Fruit fly (Drosophila melanogaster) whole organism, pupa: ENCODE results near the gene aph-1.

ENCODE experiments used
- CG10348 ChIP-seq: fragments of 200-800 bp; sonication (Bioruptor generic); IDR thresholded peaks from 2 replicates; pipeline ENCODE4 v1.3.6; 2022; ENCODE audit warnings: missing biosample characterization, missing genetic modification characterization
- CG12605 ChIP-seq: fragments of 200-800 bp; sonication (Bioruptor generic); IDR thresholded peaks from 2 replicates; pipeline ENCODE4 v1.3.6; 2022; ENCODE audit warnings: missing biosample characterization, missing genetic modification characterization
- CG13204 ChIP-seq: fragments of 200-800 bp; sonication (Bioruptor generic); optimal IDR thresholded peaks from 2 replicates; lab custom pipeline; 2018; ENCODE audit warnings: missing biosample characterization, mild to moderate bottlenecking, missing genetic modification characterization, moderate library complexity
- CG14655 ChIP-seq: fragments of 200-800 bp; sonication (Bioruptor generic); optimal IDR thresholded peaks from 3 replicates; lab custom pipeline; 2017; ENCODE audit warnings: mild to moderate bottlenecking, missing biosample characterization, missing genetic modification reagents, missing genetic modification characterization
- CG15710 ChIP-seq: fragments of 200-800 bp; sonication (Bioruptor generic); optimal IDR thresholded peaks from 2 replicates; lab custom pipeline; 2018; ENCODE audit warnings: missing biosample characterization, mild to moderate bottlenecking, missing genetic modification characterization, moderate library complexity
- CG17806 ChIP-seq: fragments of 200-800 bp; sonication (Bioruptor generic); optimal IDR thresholded peaks from 2 replicates; lab custom pipeline; 2018; ENCODE audit warnings: missing biosample characterization, mild to moderate bottlenecking, missing genetic modification characterization, moderate library complexity
- CG32121 ChIP-seq: fragments of 200-800 bp; sonication (Bioruptor generic); IDR thresholded peaks from 2 replicates; pipeline ENCODE4 v1.3.6; 2022; ENCODE audit warnings: missing biosample characterization, missing genetic modification characterization
- CG34367 ChIP-seq: fragments of 200-800 bp; sonication (Bioruptor generic); optimal IDR thresholded peaks from 2 replicates; lab custom pipeline; 2018; ENCODE audit warnings: missing biosample characterization, mild to moderate bottlenecking, missing genetic modification characterization
- CG4496 ChIP-seq: fragments of 200-800 bp; sonication (Bioruptor generic); IDR thresholded peaks from 3 replicates; pipeline ENCODE4 v1.3.6; 2022; ENCODE audit warnings: missing biosample characterization, missing genetic modification characterization
- CG8159 ChIP-seq: fragments of 200-800 bp; sonication (Bioruptor generic); optimal IDR thresholded peaks from 3 replicates; lab custom pipeline; 2018; ENCODE audit warnings: missing biosample characterization, mild to moderate bottlenecking, missing genetic modification characterization, moderate library complexity
- CG8301 ChIP-seq: fragments of 200-800 bp; sonication (Bioruptor generic); optimal IDR thresholded peaks from 2 replicates; lab custom pipeline; 2018; ENCODE audit warnings: missing biosample characterization, mild to moderate bottlenecking, missing genetic modification characterization
- CG9948 ChIP-seq: fragments of 200-800 bp; sonication (Bioruptor generic); optimal IDR thresholded peaks from 2 replicates; lab custom pipeline; 2018; ENCODE audit warnings: missing biosample characterization, mild to moderate bottlenecking, missing genetic modification characterization, moderate library complexity
- D1 ChIP-seq: fragments of 200-800 bp; sonication (Bioruptor generic); optimal IDR thresholded peaks from 2 replicates; lab custom pipeline; 2018; ENCODE audit warnings: missing biosample characterization, mild to moderate bottlenecking, missing genetic modification characterization, moderate library complexity
- EcR ChIP-seq: fragments of 200-800 bp; sonication (Bioruptor generic); optimal IDR thresholded peaks from 3 replicates; lab custom pipeline; 2019; ENCODE audit warnings: missing biosample characterization, missing genetic modification characterization, mild to moderate bottlenecking, moderate library complexity, missing genetic modification reagents
- Ets98B ChIP-seq: fragments of 200-800 bp; sonication (Bioruptor generic); IDR thresholded peaks from 2 replicates; pipeline ENCODE4 v1.3.6; 2022; ENCODE audit warnings: missing biosample characterization, missing genetic modification characterization
- Pif1A ChIP-seq: fragments of 200-800 bp; sonication (Bioruptor generic); optimal IDR thresholded peaks from 3 replicates; lab custom pipeline; 2016; ENCODE audit warnings: missing biosample characterization, missing genetic modification characterization
- Pif1B ChIP-seq: fragments of 200-800 bp; sonication (Bioruptor generic); optimal IDR thresholded peaks from 3 replicates; lab custom pipeline; 2016; ENCODE audit warnings: missing biosample characterization, missing genetic modification characterization
- Snoo ChIP-seq: fragments of 200-800 bp; sonication (Bioruptor generic); optimal IDR thresholded peaks from 3 replicates; lab custom pipeline; 2017; ENCODE audit warnings: missing biosample characterization, mild to moderate bottlenecking, missing genetic modification characterization, inconsistent platforms
- fd96Ca ChIP-seq: fragments of 200-800 bp; sonication (Bioruptor generic); IDR thresholded peaks from 3 replicates; pipeline ENCODE4 v1.3.6; 2022; ENCODE audit warnings: missing biosample characterization, missing genetic modification characterization
- gl ChIP-seq: fragments of 200-800 bp; sonication (Bioruptor generic); optimal IDR thresholded peaks from 2 replicates; lab custom pipeline; 2018; ENCODE audit warnings: missing biosample characterization, mild to moderate bottlenecking, missing genetic modification characterization
- rn ChIP-seq: fragments of 200-800 bp; sonication (Bioruptor generic); IDR thresholded peaks from 2 replicates; pipeline ENCODE4 v1.3.6; 2022; ENCODE audit warnings: missing biosample characterization, missing genetic modification characterization

Gene aph-1

DNA sequence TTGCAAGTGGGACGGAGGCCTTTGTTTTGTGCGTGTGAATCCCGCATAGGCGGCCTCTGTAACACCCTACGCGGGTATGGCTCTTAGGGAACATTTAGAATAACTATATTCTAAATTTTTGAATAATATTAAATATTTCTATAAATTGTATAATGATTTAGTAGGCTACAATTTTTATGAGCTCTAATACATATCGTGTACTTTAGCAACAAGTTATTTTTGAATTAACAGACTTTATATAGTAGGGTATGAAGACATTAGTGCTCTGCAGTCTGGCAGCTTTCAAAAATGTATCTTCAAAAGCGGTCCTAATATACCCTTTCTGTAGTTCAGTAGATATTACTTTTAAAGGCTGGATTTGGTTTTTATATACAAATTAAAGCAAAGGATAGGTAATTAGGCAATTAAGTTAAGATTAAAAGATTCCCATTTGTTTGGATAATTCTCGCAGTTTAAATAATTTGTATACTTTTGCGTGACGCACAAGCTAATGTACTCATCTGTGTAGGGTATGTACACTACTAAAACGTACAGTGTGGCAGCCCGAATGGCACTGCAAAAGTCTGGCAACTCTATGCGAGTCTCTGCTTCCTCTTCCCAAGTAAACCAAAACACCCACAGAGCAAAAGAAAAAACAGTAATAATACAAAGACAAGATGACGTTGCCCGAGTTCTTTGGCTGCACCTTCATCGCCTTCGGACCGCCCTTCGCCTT lies at the start of gene aph-1, which contains the start of gene Snx21:
Gene aph-1, plus strand, starts transcription at position 575 of the 715 bp plus-strand sequence.
Gene Snx21, minus strand, starts transcription at position 7 of the 715 bp plus-strand sequence.
- TF ChIP-seq CG17806: peak; percentile 85
- TF ChIP-seq rn (GFP tag; lab: Robert Waterston, UW): peak; percentile 57
- peak; percentile 10 for TF ChIP-seq EcR (GFP tag; lab: Kevin White, UChicago)
- peak; percentile 86 for TF ChIP-seq Ets98B (GFP tag; lab: Robert Waterston, UW)
- peak; percentile 91 for TF ChIP-seq Pif1B (GFP tag; lab: Kevin White, UChicago)
- no peak for TF ChIP-seq D1
- TF ChIP-seq gl (tag; lab: Kevin White, UChicago): peak; percentile 45
- TF ChIP-seq CG14655 (GFP tag; lab: Kevin White, UChicago): peak; percentile 87
- peak; percentile 87 for TF ChIP-seq CG15710 (tag; lab: Kevin White, UChicago)
- TF ChIP-seq Pif1A (GFP tag; lab: Kevin White, UChicago): peak; percentile 80
- 0 out of 2 replicates have a peak, but pooled peaks have one; percentile 48 for TF ChIP-seq CG10348
- TF ChIP-seq CG13204 (GFP tag; lab: Kevin White, UChicago): no peak
- TF ChIP-seq CG34367 (tag; lab: Kevin White, UChicago): peak; percentile 75
- peak; percentile 85 for TF ChIP-seq CG32121 (GFP tag; lab: Robert Waterston, UW)
- TF ChIP-seq CG8159 (tag; lab: Kevin White, UChicago): peak; percentile 91
- TF ChIP-seq CG9948 (tag; lab: Kevin White, UChicago): peak; percentile 86
- peak; percentile 90 for TF ChIP-seq fd96Ca (GFP tag; lab: Robert Waterston, UW)
- peak; percentile 82 for TF ChIP-seq CG8301 (tag; lab: Kevin White, UChicago)
- TF ChIP-seq Snoo (tag; lab: Kevin White, UChicago): peak; percentile 87
- peak; percentile 71 for TF ChIP-seq CG12605
- peak; percentile 88 for TF ChIP-seq CG4496 (GFP tag; lab: Robert Waterston, UW)
- TF ChIP-seq, all 21 proteins: peak for 19

DNA sequence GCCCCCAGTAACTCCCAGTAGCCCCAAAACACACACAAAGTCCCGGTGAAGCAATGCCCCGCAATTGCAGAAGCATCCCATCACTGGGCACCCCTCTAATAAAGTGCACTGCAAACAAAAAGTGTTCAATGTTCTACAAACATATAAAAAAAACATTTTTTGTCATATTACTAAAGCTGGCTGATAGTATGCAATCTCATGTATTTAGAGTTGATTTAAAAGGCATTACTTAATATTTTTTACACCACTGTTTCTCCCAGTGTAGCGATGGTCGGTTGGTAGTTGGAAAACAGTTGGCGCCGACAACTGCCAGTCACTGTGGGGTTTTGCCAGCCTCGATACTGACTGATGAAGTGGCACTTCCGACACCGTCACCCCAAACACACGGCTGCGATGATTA lies 45.7 kb upstream of the aph-1 start:
- TF ChIP-seq CG8159 (tag; lab: Kevin White, UChicago) (peak; percentile 8), rn (GFP tag; lab: Robert Waterston, UW) (no peak), CG15710 (tag; lab: Kevin White, UChicago) (peak; percentile 21), CG17806 (no peak), Pif1A (GFP tag; lab: Kevin White, UChicago) (peak; percentile 6)
- TF ChIP-seq, all 21 proteins: peak for 3

DNA sequence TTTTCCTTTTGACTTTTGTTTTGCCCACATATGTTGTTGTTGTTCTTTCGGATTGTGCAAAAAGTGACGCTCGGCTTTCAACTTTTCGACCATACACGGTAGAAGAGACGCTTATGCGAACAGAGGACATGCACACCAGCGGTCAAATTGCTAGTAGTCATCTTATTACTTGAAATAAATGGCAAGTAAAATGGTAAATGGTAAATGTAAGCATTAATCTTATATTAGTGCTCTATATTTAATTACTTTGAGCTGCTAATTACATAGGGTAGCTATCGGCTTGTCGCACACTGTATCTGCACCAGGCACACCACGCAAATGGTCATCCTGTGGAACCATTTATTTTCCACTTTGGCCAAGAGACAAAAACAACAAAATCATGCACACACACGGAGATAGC lies 44.7 kb upstream of the aph-1 start:
- TF ChIP-seq CG8159 (tag; lab: Kevin White, UChicago): peak; percentile 28
- peak; percentile 15 for TF ChIP-seq CG14655 (GFP tag; lab: Kevin White, UChicago)
- TF ChIP-seq gl (tag; lab: Kevin White, UChicago): no peak
- peak; percentile 17 for TF ChIP-seq CG15710 (tag; lab: Kevin White, UChicago)

DNA sequence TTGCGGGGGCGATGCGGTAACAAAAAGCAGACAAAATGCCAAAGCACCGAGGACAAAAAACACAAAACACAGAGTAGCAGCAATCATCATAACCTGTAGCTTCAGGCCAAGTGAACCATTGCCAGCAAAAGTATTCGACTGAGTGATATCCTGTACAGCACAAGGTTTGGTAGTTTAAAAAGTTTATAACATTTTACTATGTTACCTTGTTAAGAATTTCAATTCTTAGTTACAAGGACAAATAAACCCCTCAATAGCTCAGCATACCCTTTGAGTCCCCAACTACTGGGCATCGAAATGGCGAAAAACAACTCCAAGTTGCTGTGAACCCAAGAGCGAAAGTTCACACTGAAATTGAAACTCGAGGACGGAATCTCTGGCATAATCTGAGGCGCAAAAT lies 42.9 kb upstream of the aph-1 start:
- TF ChIP-seq CG4496 (GFP tag; lab: Robert Waterston, UW): peak; percentile 28; the same call in 1 of the 3 replicates
- TF ChIP-seq CG10348: no peak
- TF ChIP-seq, all 21 proteins: peak for 1

DNA sequence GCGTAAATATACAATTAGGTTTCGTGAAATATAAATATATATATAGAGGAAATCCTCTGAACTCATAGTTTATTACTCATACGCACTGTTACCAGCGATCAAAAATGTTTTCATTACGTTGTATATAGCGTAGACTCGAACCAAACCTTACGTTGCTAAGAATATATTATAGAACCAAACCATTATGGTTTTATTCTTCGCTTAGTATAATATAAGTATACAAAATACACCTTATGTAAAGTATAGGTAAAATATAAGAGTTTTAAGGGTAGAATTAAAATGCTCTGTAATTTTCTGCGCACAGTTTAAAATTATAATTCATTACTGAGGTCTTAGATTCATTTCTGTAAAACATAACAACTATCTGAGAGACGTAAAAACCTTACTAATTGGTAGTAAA lies 41.6 kb upstream of the aph-1 start:
- TF ChIP-seq Ets98B (GFP tag; lab: Robert Waterston, UW): no peak
- no peak for TF ChIP-seq EcR (GFP tag; lab: Kevin White, UChicago)
- TF ChIP-seq CG15710 (tag; lab: Kevin White, UChicago): no peak
- no peak for TF ChIP-seq fd96Ca (GFP tag; lab: Robert Waterston, UW)
- no peak for TF ChIP-seq CG10348
- no peak for TF ChIP-seq D1
- TF ChIP-seq gl (tag; lab: Kevin White, UChicago): no peak
- TF ChIP-seq CG32121 (GFP tag; lab: Robert Waterston, UW): no peak
- no peak for TF ChIP-seq CG13204 (GFP tag; lab: Kevin White, UChicago)
- TF ChIP-seq CG14655 (GFP tag; lab: Kevin White, UChicago): no peak
- no peak for TF ChIP-seq CG8159 (tag; lab: Kevin White, UChicago)
- TF ChIP-seq Snoo (tag; lab: Kevin White, UChicago): no peak
- TF ChIP-seq CG17806: no peak
- no peak for TF ChIP-seq CG34367 (tag; lab: Kevin White, UChicago)
- TF ChIP-seq rn (GFP tag; lab: Robert Waterston, UW): no peak

DNA sequence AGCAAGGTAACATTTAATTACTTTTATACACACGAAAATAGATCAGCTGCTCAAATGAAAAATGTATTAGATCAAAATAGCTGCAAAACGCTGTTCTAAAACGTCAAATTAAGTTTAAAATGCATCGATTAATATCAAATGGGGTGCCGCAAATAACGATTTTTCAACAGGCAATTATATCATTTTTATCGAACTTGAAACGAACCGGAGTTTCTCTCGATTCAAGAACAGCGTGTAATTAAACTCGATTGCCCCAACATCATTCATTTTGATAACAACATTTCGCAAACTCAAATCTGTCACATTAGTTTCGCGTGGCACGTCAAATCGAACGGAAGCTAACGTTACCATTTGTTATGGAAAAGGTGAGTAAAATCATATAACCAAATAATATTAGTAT lies 40.7 kb upstream of the aph-1 start, which contains the start of gene CG31689:
Gene CG31689, plus strand, starts transcription at position 301 of the 400 bp plus-strand sequence.
- TF ChIP-seq CG15710 (tag; lab: Kevin White, UChicago): no peak
- no peak for TF ChIP-seq CG14655 (GFP tag; lab: Kevin White, UChicago)
- TF ChIP-seq Snoo (tag; lab: Kevin White, UChicago): no peak
- no peak for TF ChIP-seq CG8301 (tag; lab: Kevin White, UChicago)
- TF ChIP-seq CG34367 (tag; lab: Kevin White, UChicago): no peak
- no peak for TF ChIP-seq EcR (GFP tag; lab: Kevin White, UChicago)
- TF ChIP-seq D1: no peak
- TF ChIP-seq Ets98B (GFP tag; lab: Robert Waterston, UW): no peak
- no peak for TF ChIP-seq CG8159 (tag; lab: Kevin White, UChicago)
- TF ChIP-seq rn (GFP tag; lab: Robert Waterston, UW): no peak
- TF ChIP-seq CG32121 (GFP tag; lab: Robert Waterston, UW): no peak
- TF ChIP-seq CG4496 (GFP tag; lab: Robert Waterston, UW): no peak
- no peak for TF ChIP-seq CG10348
- no peak for TF ChIP-seq CG13204 (GFP tag; lab: Kevin White, UChicago)
- TF ChIP-seq CG12605: no peak
